Worm (Caenorhabditis elegans) whole organism, L4 larva: ENCODE data around the gene C33D9.13.

Experiments
- D1046.2 ChIP-seq: fragments of 200-800 bp; sonication (Bioruptor generic); IDR thresholded peaks from 2 replicates; pipeline ENCODE4 v1.3.6; 2022; ENCODE audit warnings: missing genetic modification characterization, missing compliant biosample characterization
- T26A8.4 ChIP-seq: fragments of 200-800 bp; sonication (Bioruptor generic); IDR thresholded peaks from 2 replicates; pipeline ENCODE4 v1.3.6; 2022; ENCODE audit warnings: missing genetic modification characterization, missing compliant biosample characterization
- aha-1 ChIP-seq: fragments of 150-350 bp; peaks from one replicate; lab custom pipeline; 2014; ENCODE audit warnings: missing biosample characterization, missing genetic modification characterization
- aly-2 ChIP-seq: sonication (generic microtip); optimal IDR thresholded peaks from 2 replicates; lab custom pipeline; 2018; ENCODE audit warnings: missing biosample characterization, missing genetic modification characterization
- ama-1 ChIP-seq: fragments of 150-350 bp; optimal IDR thresholded peaks from 2 replicates; lab custom pipeline; 2014; ENCODE audit warnings: inconsistent platforms, mixed read lengths
- ceh-44 ChIP-seq: fragments of 200-800 bp; sonication (Bioruptor generic); IDR thresholded peaks from 2 replicates; pipeline ENCODE4 v1.3.6; 2022; ENCODE audit warnings: missing genetic modification reagents, missing genetic modification characterization, missing compliant biosample characterization
- ceh-62 ChIP-seq: sonication (generic microtip); optimal IDR thresholded peaks from 2 replicates; lab custom pipeline; 2017; ENCODE audit warnings: missing biosample characterization, missing genetic modification characterization
- cey-2 ChIP-seq: sonication (generic microtip); optimal IDR thresholded peaks from 3 replicates; lab custom pipeline; 2017; ENCODE audit warnings: missing genetic modification characterization, mild to moderate bottlenecking, missing compliant biosample characterization, antibody characterized with exemption, borderline replicate concordance; ENCODE audit not compliant: insufficient read depth
- daf-16 ChIP-seq, 3 experiments: sonication (generic microtip); optimal IDR thresholded peaks; 2 replicates each; lab custom pipeline; 2016 to 2017; ENCODE audit warnings: missing genetic modification characterization in 3 of 3, missing genetic modification reagents in 3 of 3, mild to moderate bottlenecking in 2 of 3, missing compliant biosample characterization in 2 of 3, missing biosample characterization in 1 of 3, moderate library complexity in 1 of 3
- dmd-6 ChIP-seq: fragments of 200-800 bp; sonication (Bioruptor generic); IDR thresholded peaks from 2 replicates; pipeline ENCODE4 v1.3.6; 2022; ENCODE audit warnings: missing genetic modification reagents, missing genetic modification characterization, missing compliant biosample characterization
- dmd-8 ChIP-seq: fragments of 200-800 bp; sonication (Bioruptor generic); IDR thresholded peaks from 2 replicates; pipeline ENCODE4 v1.3.6; 2022; ENCODE audit warnings: missing genetic modification characterization, missing compliant biosample characterization
- dpl-1 ChIP-seq: fragments of 150-350 bp; optimal IDR thresholded peaks from 2 replicates; lab custom pipeline; 2014; ENCODE audit warnings: missing biosample characterization, missing genetic modification reagents, missing genetic modification characterization
- dve-1 ChIP-seq: sonication (generic microtip); optimal IDR thresholded peaks from 2 replicates; lab custom pipeline; 2017; ENCODE audit warnings: antibody characterized with exemption, mild to moderate bottlenecking, missing genetic modification characterization, missing compliant biosample characterization; ENCODE audit not compliant: insufficient read depth
- hlh-11 ChIP-seq: fragments of 200-800 bp; sonication (Bioruptor generic); optimal IDR thresholded peaks from 2 replicates; lab custom pipeline; 2018; ENCODE audit warnings: mild to moderate bottlenecking, missing genetic modification characterization, missing compliant biosample characterization
- hlh-30 ChIP-seq: sonication (generic microtip); optimal IDR thresholded peaks from 2 replicates; lab custom pipeline; 2017; ENCODE audit warnings: antibody characterized with exemption, mild to moderate bottlenecking, missing genetic modification characterization, missing compliant biosample characterization; ENCODE audit not compliant: insufficient read depth
- hmg-1.1 ChIP-seq: fragments of 200-800 bp; sonication (Bioruptor generic); IDR thresholded peaks from 2 replicates; pipeline ENCODE4 v1.3.6; 2022; ENCODE audit warnings: missing genetic modification reagents, missing genetic modification characterization, missing compliant biosample characterization
- lin-1 ChIP-seq: fragments of 200-800 bp; sonication (Bioruptor generic); IDR thresholded peaks from 2 replicates; pipeline ENCODE4 v1.3.6; 2022; ENCODE audit warnings: missing genetic modification reagents, missing genetic modification characterization, missing compliant biosample characterization
- lin-13 ChIP-seq: fragments of 150-350 bp; optimal IDR thresholded peaks from 2 replicates; lab custom pipeline; 2014; ENCODE audit warnings: missing biosample characterization, missing genetic modification reagents, missing genetic modification characterization
- lin-29 ChIP-seq: fragments of 200-800 bp; sonication (Bioruptor generic); IDR thresholded peaks from 2 replicates; pipeline ENCODE4 v1.3.6; 2022; ENCODE audit warnings: missing genetic modification reagents, missing genetic modification characterization, missing compliant biosample characterization
- lin-39 ChIP-seq: fragments of 150-350 bp; optimal IDR thresholded peaks from 2 replicates; lab custom pipeline; 2014; ENCODE audit warnings: missing biosample characterization, missing genetic modification reagents, missing genetic modification characterization
- lir-3 ChIP-seq: sonication (generic microtip); optimal IDR thresholded peaks from 2 replicates; lab custom pipeline; 2016; ENCODE audit warnings: mild to moderate bottlenecking, missing genetic modification characterization, missing compliant biosample characterization
- lsy-2 ChIP-seq, 2 experiments: fragments of 150-350 bp in 1 of 2; sonication (generic microtip) in 1 of 2; optimal IDR thresholded peaks; 2 replicates each; lab custom pipeline; 2014 to 2017; ENCODE audit warnings: missing biosample characterization in 2 of 2, missing genetic modification characterization in 2 of 2
- mdl-1 ChIP-seq, 2 experiments: fragments of 150-350 bp in 1 of 2; sonication (generic microtip) in 1 of 2; optimal IDR thresholded peaks; 2 replicates each; lab custom pipeline; 2014 to 2017; ENCODE audit warnings: missing biosample characterization in 2 of 2, missing genetic modification characterization in 2 of 2
- mep-1 ChIP-seq: fragments of 150-350 bp; sonication (generic microtip); optimal IDR thresholded peaks from 3 replicates; lab custom pipeline; 2014; ENCODE audit warnings: missing biosample characterization, missing genetic modification characterization
- mes-2 ChIP-seq: sonication (generic microtip); optimal IDR thresholded peaks from 2 replicates; lab custom pipeline; 2016; ENCODE audit warnings: missing genotype, mild to moderate bottlenecking, missing genetic modification characterization, missing compliant biosample characterization; ENCODE audit not compliant: poor library complexity, severe bottlenecking
- mxl-2 ChIP-seq: fragments of 200-800 bp; sonication (Bioruptor generic); conservative IDR thresholded peaks from 2 replicates; pipeline ENCODE4 v1.3.6; 2022; ENCODE audit warnings: missing genetic modification reagents, missing genetic modification characterization, missing compliant biosample characterization
- mxl-3 ChIP-seq: fragments of 200-800 bp; sonication (Bioruptor generic); optimal IDR thresholded peaks from 2 replicates; lab custom pipeline; 2018; ENCODE audit warnings: mild to moderate bottlenecking, missing genetic modification characterization, missing compliant biosample characterization
- nhr-10 ChIP-seq: fragments of 150-350 bp; optimal IDR thresholded peaks from 2 replicates; lab custom pipeline; 2014; ENCODE audit warnings: missing biosample characterization, missing genetic modification characterization
- nhr-11 ChIP-seq: fragments of 150-350 bp; optimal IDR thresholded peaks from 2 replicates; lab custom pipeline; 2014; ENCODE audit warnings: missing biosample characterization, missing genetic modification characterization
- nhr-25 ChIP-seq: sonication (generic microtip); optimal IDR thresholded peaks from 2 replicates; lab custom pipeline; 2017; ENCODE audit warnings: missing genetic modification characterization, mild to moderate bottlenecking, missing compliant biosample characterization, antibody characterized with exemption, moderate library complexity, borderline replicate concordance; ENCODE audit not compliant: insufficient read depth
- nhr-28 ChIP-seq: fragments of 150-350 bp; optimal IDR thresholded peaks from 2 replicates; lab custom pipeline; 2014; ENCODE audit warnings: missing biosample characterization, missing genetic modification characterization
- nhr-77 ChIP-seq: fragments of 150-350 bp; optimal IDR thresholded peaks from 2 replicates; lab custom pipeline; 2014; ENCODE audit warnings: missing biosample characterization, missing genetic modification characterization
- pqm-1 ChIP-seq: sonication (generic microtip); optimal IDR thresholded peaks from 2 replicates; lab custom pipeline; 2017; ENCODE audit warnings: missing biosample characterization, missing genetic modification characterization
- set-16 ChIP-seq: fragments of 200-800 bp; sonication (Bioruptor generic); IDR thresholded peaks from 2 replicates; pipeline ENCODE4 v1.3.6; 2022; ENCODE audit warnings: missing genetic modification reagents, missing genetic modification characterization, missing compliant biosample characterization
- snpc-1.2 ChIP-seq: fragments of 200-800 bp; sonication (Bioruptor generic); IDR thresholded peaks from 2 replicates; pipeline ENCODE4 v1.3.6; 2022; ENCODE audit warnings: missing genetic modification reagents, missing genetic modification characterization, missing compliant biosample characterization
- spr-1 ChIP-seq: sonication (generic microtip); optimal IDR thresholded peaks from 2 replicates; lab custom pipeline; 2016; ENCODE audit warnings: mild to moderate bottlenecking, missing genetic modification characterization, missing compliant biosample characterization
- unc-62 ChIP-seq, 3 experiments: fragments of 150-350 bp in 1 of 3; sonication (generic microtip); optimal IDR thresholded peaks in 2 of 3; peaks in 1 of 3; 1 replicate in 1 of 3; 2 replicates in 2 of 3; lab custom pipeline; 2014 to 2017; ENCODE audit warnings: missing biosample characterization in 3 of 3, missing genetic modification characterization in 3 of 3, missing genetic modification reagents in 3 of 3, missing genotype in 1 of 3
- zfp-3 ChIP-seq: fragments of 200-800 bp; sonication (Bioruptor generic); conservative IDR thresholded peaks from 2 replicates; pipeline ENCODE4 v1.3.6; 2022; ENCODE audit warnings: missing genetic modification reagents, missing genetic modification characterization, missing compliant biosample characterization
- ztf-7 ChIP-seq: fragments of 150-350 bp; optimal IDR thresholded peaks from 2 replicates; lab custom pipeline; 2014; ENCODE audit warnings: missing biosample characterization, missing genetic modification characterization

C33D9.13 gene

ce11 chrIV:8784855-8785327, at the start of gene C33D9.13:
C33D9.13 (minus strand) TSS chrIV:8785277.
- TF ChIP-seq nhr-25 (tag; lab: Kevin White, UChicago) = no peak
- TF ChIP-seq ceh-44 (GFP tag; lab: Robert Waterston, UW) = no peak
- no peak for TF ChIP-seq D1046.2 (GFP tag; lab: Robert Waterston, UW)
- no peak for TF ChIP-seq nhr-10 (tag; lab: Kevin White, UChicago)
- no peak for TF ChIP-seq cey-2
- no peak for TF ChIP-seq T26A8.4 (GFP tag; lab: Robert Waterston, UW)
- TF ChIP-seq spr-1 (tag; lab: Kevin White, UChicago) = no peak
- no peak for TF ChIP-seq ceh-62 (tag; lab: Kevin White, UChicago)
- TF ChIP-seq lir-3 = no peak
- no peak for TF ChIP-seq dpl-1

- peak; percentile 83 for TF ChIP-seq mxl-3 (GFP tag; lab: Kevin White, UChicago)
- TF ChIP-seq set-16 = no peak
- no peak for TF ChIP-seq ztf-7 (tag; lab: Kevin White, UChicago)
- peak; percentile 68 for TF ChIP-seq hlh-30 (tag; lab: Kevin White, UChicago)
- TF ChIP-seq dmd-8 = no peak
- TF ChIP-seq dmd-6 (GFP tag; lab: Robert Waterston, UW) = peak; percentile 46
- TF ChIP-seq mdl-1 (tag; optimal IDR thresholded peaks at IDR 0.05; lab: Kevin White, UChicago) = peak in 1 of 2 experiments; percentile 47
- peak; percentile 84 for TF ChIP-seq hlh-11 (tag; lab: Kevin White, UChicago)
- TF ChIP-seq pqm-1 (tag; lab: Kevin White, UChicago) = peak; percentile 22
- peak; percentile 77 for TF ChIP-seq aha-1
- peak; percentile 43 for TF ChIP-seq dve-1 (tag; lab: Kevin White, UChicago)
- TF ChIP-seq snpc-1.2 (GFP tag; lab: Robert Waterston, UW) = no peak
- peak; percentile 23 for TF ChIP-seq mep-1 (tag; lab: Kevin White, UChicago)
- TF ChIP-seq mxl-2 (GFP tag; lab: Robert Waterston, UW) = no peak
- peak; percentile 33 for TF ChIP-seq cey-2
- peak; percentile 16 for TF ChIP-seq lin-13 (GFP tag; lab: Kevin White, UChicago)
- TF ChIP-seq zfp-3 (GFP tag; lab: Robert Waterston, UW) = no peak
- no peak for TF ChIP-seq ceh-62 (tag; lab: Kevin White, UChicago)
- TF ChIP-seq aly-2 (tag; lab: Kevin White, UChicago) = no peak
- TF ChIP-seq unc-62 (GFP tag; optimal IDR thresholded peaks at IDR 0.05 in 1 of 2; lab: Kevin White, UChicago) = no peak
- no peak for TF ChIP-seq unc-62 (tag; optimal IDR thresholded peaks at IDR 0.05; lab: Kevin White, UChicago)
- 0 out of 2 replicates have a peak, but pooled peaks have one; percentile 46 for TF ChIP-seq hmg-1.1
- peak; percentile 29 for TF ChIP-seq mes-2 (tag; lab: Kevin White, UChicago)
- no peak for TF ChIP-seq lin-39
- peak; percentile 67 for TF ChIP-seq T26A8.4 (GFP tag; lab: Robert Waterston, UW)
- no peak for TF ChIP-seq lin-29 (GFP tag; lab: Robert Waterston, UW)
- peak; percentile 88 for TF ChIP-seq nhr-28 (tag; lab: Kevin White, UChicago)
- TF ChIP-seq dpl-1 = peak; percentile 26
- TF ChIP-seq daf-16 (GFP tag; optimal IDR thresholded peaks at IDR 0.05; lab: Kevin White, UChicago) = no peak
- TF ChIP-seq daf-16 (tag; optimal IDR thresholded peaks at IDR 0.05; lab: Kevin White, UChicago) = peak; percentile 93
- peak; percentile 77 for TF ChIP-seq nhr-77
- TF ChIP-seq lin-1 (GFP tag; lab: Robert Waterston, UW) = 0 out of 2 replicates have a peak, but pooled peaks have one; percentile 25
- peak in 1 of 2 experiments; percentile 39 for TF ChIP-seq lsy-2 (tag; optimal IDR thresholded peaks at IDR 0.05; lab: Kevin White, UChicago)
- TF ChIP-seq ama-1 (lab: Kevin White, UChicago) = no peak
- peak; percentile 64 for TF ChIP-seq nhr-11 (tag; lab: Kevin White, UChicago)
- TF ChIP-seq, all 104 proteins: peak for 21
Measured at ce11 chrIV:8830591-8830990, 45.5 kb upstream of the C33D9.13 start, which contains the start of gene T28C6.8. T28C6.8 (minus strand) TSS chrIV:8830727.
